Worm (Caenorhabditis elegans) whole organism, L1 larva: ENCODE measurements around the gene mrpl-28.

Experiments used
- C04F5.9 ChIP-seq: sonication (generic microtip); optimal IDR thresholded peaks from 2 replicates; lab custom pipeline; 2016; ENCODE audit warnings: missing genetic modification characterization, missing compliant biosample characterization
- aly-2 ChIP-seq: fragments of 150-350 bp; optimal IDR thresholded peaks from 2 replicates; lab custom pipeline; 2014; ENCODE audit warnings: missing biosample characterization, missing genetic modification characterization
- blmp-1 ChIP-seq: fragments of 150-350 bp; optimal IDR thresholded peaks from 2 replicates; lab custom pipeline; 2014; ENCODE audit warnings: missing biosample characterization, missing genetic modification characterization
- ceh-82 ChIP-seq, 3 experiments: fragments of 150-350 bp in 1 of 3; sonication (generic microtip) in 2 of 3; optimal IDR thresholded peaks; 2 replicates each; lab custom pipeline; 2014 to 2017; ENCODE audit warnings: missing biosample characterization in 3 of 3, missing genetic modification characterization in 3 of 3
- dpl-1 ChIP-seq, 3 experiments: fragments of 150-350 bp in 2 of 3; sonication (generic microtip) in 1 of 3; optimal IDR thresholded peaks; 2 replicates each; lab custom pipeline; 2014 to 2017; ENCODE audit warnings: missing biosample characterization in 3 of 3, missing genetic modification characterization in 3 of 3, missing genetic modification reagents in 3 of 3
- hlh-4 ChIP-seq: sonication (generic microtip); optimal IDR thresholded peaks from 2 replicates; lab custom pipeline; 2016; ENCODE audit warnings: mild to moderate bottlenecking, missing genetic modification characterization, missing compliant biosample characterization
- hpl-2 ChIP-seq: fragments of 150-350 bp; optimal IDR thresholded peaks from 2 replicates; lab custom pipeline; 2014; ENCODE audit warnings: missing biosample characterization, missing genetic modification reagents, missing genetic modification characterization
- lin-39 ChIP-seq: fragments of 150-350 bp; optimal IDR thresholded peaks from 2 replicates; lab custom pipeline; 2014; ENCODE audit warnings: missing biosample characterization, missing genetic modification reagents, missing genetic modification characterization
- mef-2 ChIP-seq: fragments of 150-350 bp; optimal IDR thresholded peaks from 2 replicates; lab custom pipeline; 2014; ENCODE audit warnings: missing biosample characterization, missing genetic modification characterization
- nhr-237 ChIP-seq: fragments of 150-350 bp; optimal IDR thresholded peaks from 2 replicates; lab custom pipeline; 2014; ENCODE audit warnings: missing biosample characterization, missing genetic modification characterization
- rnt-1 ChIP-seq: sonication (generic microtip); optimal IDR thresholded peaks from 2 replicates; lab custom pipeline; 2016; ENCODE audit warnings: mild to moderate bottlenecking, missing genetic modification characterization, moderate library complexity, missing compliant biosample characterization
- snpc-4 ChIP-seq: fragments of 150-350 bp; optimal IDR thresholded peaks from 2 replicates; lab custom pipeline; 2014; ENCODE audit warnings: missing biosample characterization, missing genetic modification characterization
- sox-4 ChIP-seq: sonication (generic microtip); optimal IDR thresholded peaks from 2 replicates; lab custom pipeline; 2016; ENCODE audit warnings: missing genetic modification characterization, missing compliant biosample characterization

ce11 chrII:178146-178545, 22.3 kb upstream of the mrpl-28 start:
- TF ChIP-seq rnt-1 (tag; lab: Kevin White, UChicago) (no peak), nhr-237 (tag; lab: Kevin White, UChicago) (no peak), lin-39 (tag; lab: Kevin White, UChicago) (no peak), snpc-4 (tag; lab: Kevin White, UChicago) (no peak), aly-2 (tag; lab: Kevin White, UChicago) (no peak), sox-4 (tag; lab: Kevin White, UChicago) (no peak), C04F5.9 (tag; lab: Kevin White, UChicago) (no peak), blmp-1 (tag; lab: Kevin White, UChicago) (peak; percentile 80), ceh-82 (tag; optimal IDR thresholded peaks at IDR 0.05; lab: Kevin White, UChicago) (no peak), hpl-2 (GFP tag; lab: Kevin White, UChicago) (no peak), hlh-4 (tag; lab: Kevin White, UChicago) (no peak), mef-2 (no peak), dpl-1 (GFP tag; optimal IDR thresholded peaks at IDR 0.05; lab: Kevin White, UChicago) (no peak)
